Fruit fly (Drosophila melanogaster): ENCODE results near the gene Ggamma30A.

The Ggamma30A gene

DNA sequence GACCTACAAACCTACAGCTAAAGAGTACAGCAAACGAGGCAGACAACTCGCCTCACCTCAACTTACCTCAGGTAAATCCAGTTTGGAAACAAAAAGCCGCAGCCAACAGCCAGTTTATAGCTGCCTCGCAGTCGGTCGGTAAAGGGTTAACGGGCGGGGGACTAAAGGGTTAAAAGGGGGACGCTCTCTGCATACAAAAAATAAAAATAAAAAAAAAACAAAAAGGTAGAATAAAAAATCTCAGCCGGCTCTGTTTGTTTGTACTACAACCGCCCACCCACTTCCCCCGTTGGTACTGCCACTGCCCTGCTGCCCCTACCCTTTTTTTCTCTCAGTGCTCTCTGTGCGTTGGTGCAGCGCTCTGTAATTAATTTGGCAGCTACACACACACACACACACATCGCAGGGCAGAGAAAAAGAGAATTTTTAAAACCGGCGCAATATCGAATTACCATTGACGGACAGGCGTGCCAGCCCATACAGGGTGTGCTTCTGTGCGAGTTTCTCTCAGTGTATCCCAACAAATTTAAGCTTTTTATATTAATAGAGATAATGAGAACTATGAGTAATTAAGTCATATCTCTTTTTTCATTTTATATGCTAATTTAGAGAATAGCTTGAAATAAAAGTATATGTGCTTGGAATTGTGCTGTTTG is 31.9 kb upstream of the Ggamma30A start (continued):
- TF ChIP-seq jigr1 (GFP tag; IDR thresholded peaks at IDR 0.05), result peak; percentile 69; the same call in 1 of the 3 replicates
- TF ChIP-seq ranshi (GFP tag; IDR thresholded peaks at IDR 0.05), result peak; percentile 65
- TF ChIP-seq Rx (GFP tag; IDR thresholded peaks at IDR 0.05), result peak; percentile 71
- TF ChIP-seq Lim3 (GFP tag; IDR thresholded peaks at IDR 0.05), result no peak
- TF ChIP-seq CG6175 (GFP tag; IDR thresholded peaks at IDR 0.05), result peak; percentile 71; the same call in 1 of the 3 replicates
- peak; percentile 62 for TF ChIP-seq B-H1 (GFP tag; IDR thresholded peaks at IDR 0.05)
- peak; percentile 7 for TF ChIP-seq jumu (GFP tag; optimal IDR thresholded peaks at IDR 0.05)
- TF ChIP-seq sr (GFP tag; IDR thresholded peaks at IDR 0.05), result peak; percentile 50; the same call in 1 of the 3 replicates
- peak; percentile 75 for TF ChIP-seq CG34422 (GFP tag; IDR thresholded peaks at IDR 0.05)
- peak; percentile 52 for TF ChIP-seq CG6272 (GFP tag; IDR thresholded peaks at IDR 0.05)
- TF ChIP-seq C15 (GFP tag; IDR thresholded peaks at IDR 0.05), result 0 out of 3 replicates have a peak, but pooled peaks have one; percentile 48
- TF ChIP-seq Adf1 (GFP tag; IDR thresholded peaks at IDR 0.05), result peak; percentile 43; the same call in 1 of the 2 replicates
- TF ChIP-seq tup (GFP tag; optimal IDR thresholded peaks at IDR 0.05), result no peak
- TF ChIP-seq CG3065 (GFP tag; optimal IDR thresholded peaks at IDR 0.05), result no peak
- TF ChIP-seq CG11456 (GFP tag; IDR thresholded peaks at IDR 0.05), result peak; percentile 75; the same call in 2 of the 3 replicates
- TF ChIP-seq slbo (GFP tag; IDR thresholded peaks at IDR 0.05), result peak; percentile 79
- peak; percentile 10 for TF ChIP-seq cg (GFP tag; optimal IDR thresholded peaks at IDR 0.05)
- 0 out of 2 replicates have a peak, but pooled peaks have one; percentile 16 for TF ChIP-seq danr (GFP tag; IDR thresholded peaks at IDR 0.05)
- TF ChIP-seq CG10959 (GFP tag; IDR thresholded peaks at IDR 0.05), result peak; percentile 46; the same call in 1 of the 2 replicates
- TF ChIP-seq jing (GFP tag; optimal IDR thresholded peaks at IDR 0.05), result no peak
- peak; percentile 48 for TF ChIP-seq CG11504 (tag; optimal IDR thresholded peaks at IDR 0.05)
- TF ChIP-seq cwo (GFP tag; optimal IDR thresholded peaks at IDR 0.05), result peak; percentile 6
- peak; percentile 31 for TF ChIP-seq oc (tag; optimal IDR thresholded peaks at IDR 0.05)
- peak; percentile 90 for TF ChIP-seq sens (GFP tag)
- peak; percentile 9 to 18 for TF ChIP-seq Trl (optimal IDR thresholded peaks at IDR 0.05)
- TF ChIP-seq Trl (GFP tag; optimal IDR thresholded peaks at IDR 0.05), result peak; percentile 28
- peak; percentile 71 for TF ChIP-seq Drgx (GFP tag; IDR thresholded peaks at IDR 0.05)
- TF ChIP-seq ac (GFP tag; optimal IDR thresholded peaks at IDR 0.05), result no peak
- TF ChIP-seq sisA (GFP tag; IDR thresholded peaks at IDR 0.05), result peak; percentile 79
- no peak for TF ChIP-seq CG12942 (GFP tag; optimal IDR thresholded peaks at IDR 0.05)
- peak; percentile 77 for TF ChIP-seq esg (GFP tag; conservative IDR thresholded peaks at IDR 0.05)
- TF ChIP-seq Hmr (GFP tag; optimal IDR thresholded peaks at IDR 0.05), result peak; percentile 29
- no peak for TF ChIP-seq CG7963 (GFP tag; IDR thresholded peaks at IDR 0.05; ENCODE audit: partially characterized antibody)
- no peak for TF ChIP-seq pan (optimal IDR thresholded peaks at IDR 0.05)
- TF ChIP-seq pan (GFP tag; optimal IDR thresholded peaks at IDR 0.05 in 1 of 2, IDR thresholded peaks at IDR 0.05 in 1 of 2), result peak in 1 of 2 experiments; percentile 79
- peak; percentile 72 for TF ChIP-seq lmd (GFP tag; IDR thresholded peaks at IDR 0.05)
- peak; percentile 9 for TF ChIP-seq CG18599 (GFP tag; optimal IDR thresholded peaks at IDR 0.05)
- TF ChIP-seq CG8290 (GFP tag; optimal IDR thresholded peaks at IDR 0.05), result no peak
- TF ChIP-seq CG8290 (tag; optimal IDR thresholded peaks at IDR 0.05), result no peak
- no peak for TF ChIP-seq CG8478 (optimal IDR thresholded peaks at IDR 0.05)
- peak; percentile 17 for TF ChIP-seq az2 (GFP tag; optimal IDR thresholded peaks at IDR 0.05)
- TF ChIP-seq grau (tag; optimal IDR thresholded peaks at IDR 0.05), result peak; percentile 10
- peak; percentile 52 for TF ChIP-seq pum (GFP tag; optimal IDR thresholded peaks at IDR 0.05)
- TF ChIP-seq Oli (tag; optimal IDR thresholded peaks at IDR 0.05), result peak; percentile 48
- TF ChIP-seq phol (tag; optimal IDR thresholded peaks at IDR 0.05), result peak; percentile 24
- peak; percentile 22 for TF ChIP-seq ewg (GFP tag; optimal IDR thresholded peaks at IDR 0.05)
- TF ChIP-seq ind (GFP tag; optimal IDR thresholded peaks at IDR 0.05), result peak; percentile 33
- TF ChIP-seq H2.0 (GFP tag; IDR thresholded peaks at IDR 0.05), result peak; percentile 67
- TF ChIP-seq CG15696 (tag; optimal IDR thresholded peaks at IDR 0.05), result no peak
- peak; percentile 19 for TF ChIP-seq Kr (GFP tag; optimal IDR thresholded peaks at IDR 0.05)
- TF ChIP-seq CG7928 (GFP tag; optimal IDR thresholded peaks at IDR 0.05), result no peak
- peak; percentile 20 for TF ChIP-seq CG15269 (tag; optimal IDR thresholded peaks at IDR 0.05)
